Fruit fly (Drosophila melanogaster): ENCODE data around the gene CG42832.

The CG42832 gene

dm6 chr3L:11604227-11604626 is 5.7 kb upstream of the CG42832 start:
- TF ChIP-seq Dfd (GFP tag; optimal IDR thresholded peaks at IDR 0.05) (peak in 1 of 2 experiments; percentile 83), CG1529 (GFP tag; optimal IDR thresholded peaks at IDR 0.05) (no peak)

dm6 chr3L:11609153-11609809 is 654 bp upstream of the CG42832 start, which contains the start of gene Duba:
TSS of gene Duba (minus strand) at chr3L:11609465.
- peak; percentile 27; the same call in 1 of the 2 replicates for TF ChIP-seq Ptx1 (GFP tag; IDR thresholded peaks at IDR 0.05)
- peak; percentile 47 for TF ChIP-seq phol (tag; optimal IDR thresholded peaks at IDR 0.05)
- peak; percentile 95 for TF ChIP-seq ssp (GFP tag; IDR thresholded peaks at IDR 0.05)
- TF ChIP-seq Dfd (GFP tag; optimal IDR thresholded peaks at IDR 0.05), result peak in 1 of 2 experiments; percentile 31
- TF ChIP-seq CG18764 (GFP tag; optimal IDR thresholded peaks at IDR 0.05), result no peak
- TF ChIP-seq Dp (GFP tag; optimal IDR thresholded peaks at IDR 0.05), result peak; percentile 1
- TF ChIP-seq Atf-2 (GFP tag; optimal IDR thresholded peaks at IDR 0.05), result no peak
- peak; percentile 10 for TF ChIP-seq zen (tag; optimal IDR thresholded peaks at IDR 0.05)
- TF ChIP-seq CG11560 (tag; IDR thresholded peaks at IDR 0.05), result no peak
- TF ChIP-seq CG13624 (GFP tag; optimal IDR thresholded peaks at IDR 0.05), result no peak
- TF ChIP-seq CG2116 (GFP tag; optimal IDR thresholded peaks at IDR 0.05), result peak; percentile 89
- TF ChIP-seq CTCF (GFP tag; optimal IDR thresholded peaks at IDR 0.05), result peak; percentile 73
- peak; percentile 98 for TF ChIP-seq Meics (GFP tag; optimal IDR thresholded peaks at IDR 0.05)
- peak; percentile 40 for TF ChIP-seq Myb (GFP tag; optimal IDR thresholded peaks at IDR 0.05)
- no peak for TF ChIP-seq Hey (tag; optimal IDR thresholded peaks at IDR 0.05)
- no peak for TF ChIP-seq shn (GFP tag; optimal IDR thresholded peaks at IDR 0.05)
- TF ChIP-seq CG10209 (GFP tag; optimal IDR thresholded peaks at IDR 0.05), result no peak
- TF ChIP-seq CG6654 (GFP tag; optimal IDR thresholded peaks at IDR 0.05), result no peak
- peak; percentile 42 for TF ChIP-seq trem (tag; optimal IDR thresholded peaks at IDR 0.05)
- TF ChIP-seq sens (GFP tag), result peak; percentile 87
- TF ChIP-seq sob (GFP tag; IDR thresholded peaks at IDR 0.05), result no peak
- TF ChIP-seq gfzf (GFP tag; optimal IDR thresholded peaks at IDR 0.05), result peak; percentile 86
- TF ChIP-seq CG11504 (tag; optimal IDR thresholded peaks at IDR 0.05), result peak; percentile 83
- TF ChIP-seq CG14710 (tag; optimal IDR thresholded peaks at IDR 0.05), result peak; percentile 62
- TF ChIP-seq CG10267 (tag; optimal IDR thresholded peaks at IDR 0.05), result peak; percentile 77
- peak; percentile 46 for TF ChIP-seq Sry-δ (GFP tag; optimal IDR thresholded peaks at IDR 0.05)
- peak; percentile 51 for TF ChIP-seq pzg (GFP tag; optimal IDR thresholded peaks at IDR 0.05)
- TF ChIP-seq CG32532 (GFP tag; IDR thresholded peaks at IDR 0.05), result peak; percentile 11; the same call in 1 of the 2 replicates
- no peak for TF ChIP-seq ac (GFP tag; optimal IDR thresholded peaks at IDR 0.05)
- peak; percentile 84 for TF ChIP-seq cg (GFP tag; optimal IDR thresholded peaks at IDR 0.05)
- TF ChIP-seq pfk (GFP tag; optimal IDR thresholded peaks at IDR 0.05), result peak; percentile 91
- TF ChIP-seq CG12299 (tag; optimal IDR thresholded peaks at IDR 0.05), result no peak
- peak; percentile 15; the same call in 1 of the 2 replicates for TF ChIP-seq CG13287 (GFP tag; IDR thresholded peaks at IDR 0.05; ENCODE audit: partially characterized antibody)
- peak in 1 of 2 experiments; percentile 72 for TF ChIP-seq Pdp1 (GFP tag; optimal IDR thresholded peaks at IDR 0.05)
- TF ChIP-seq CG2712 (tag; optimal IDR thresholded peaks at IDR 0.05), result peak; percentile 43
- peak; percentile 13 for TF ChIP-seq CG15514 (GFP tag; optimal IDR thresholded peaks at IDR 0.05)
- peak; percentile 29; the same call in 1 of the 3 replicates for TF ChIP-seq CG6791 (GFP tag; IDR thresholded peaks at IDR 0.05; ENCODE audit: partially characterized antibody)
- 0 out of 3 replicates have a peak, but pooled peaks have one; percentile 6 for TF ChIP-seq knrl (GFP tag; IDR thresholded peaks at IDR 0.05; ENCODE audit: partially characterized antibody)
- TF ChIP-seq CG12659 (GFP tag; optimal IDR thresholded peaks at IDR 0.05), result peak; percentile 39
- peak; percentile 42; the same call in 1 of the 2 replicates for TF ChIP-seq slbo (GFP tag; IDR thresholded peaks at IDR 0.05)
- TF ChIP-seq Xbp1 (GFP tag; optimal IDR thresholded peaks at IDR 0.05), result peak; percentile 24
- peak; percentile 47 for TF ChIP-seq Abd-B (GFP tag; optimal IDR thresholded peaks at IDR 0.05)
- peak; percentile 39 for TF ChIP-seq BEAF-32 (GFP tag; optimal IDR thresholded peaks at IDR 0.05)
- peak; percentile 29; the same call in 1 of the 2 replicates for TF ChIP-seq Bgb (GFP tag; IDR thresholded peaks at IDR 0.05; ENCODE audit: partially characterized antibody)
- TF ChIP-seq Stat92E (GFP tag; optimal IDR thresholded peaks at IDR 0.05), result no peak

All from whole organism, embryonic.